Fruit fly (Drosophila melanogaster): ENCODE results near the gene CG10466.
A peak's percentile ranks its signal among the peaks of the same experiment; 100 is the strongest.

The CG10466 gene

dm6 chr2L:19769703-19770102 lies 22.2 kb upstream of the CG10466 start:
- no peak for TF ChIP-seq CG4496 (GFP tag; IDR thresholded peaks at IDR 0.05)
- TF ChIP-seq rn (GFP tag; IDR thresholded peaks at IDR 0.05): no peak
- TF ChIP-seq Pif1A (GFP tag; optimal IDR thresholded peaks at IDR 0.05): no peak
- no peak for TF ChIP-seq fd96Ca (GFP tag; IDR thresholded peaks at IDR 0.05)
- TF ChIP-seq CG8159 (tag; optimal IDR thresholded peaks at IDR 0.05): no peak
- no peak for TF ChIP-seq CG34367 (tag; optimal IDR thresholded peaks at IDR 0.05)
- TF ChIP-seq D1 (tag; optimal IDR thresholded peaks at IDR 0.05): no peak

- no peak for TF ChIP-seq D1 (tag; optimal IDR thresholded peaks at IDR 0.05)
- no peak for TF ChIP-seq CG10348 (GFP tag; IDR thresholded peaks at IDR 0.05)
- TF ChIP-seq CG8159 (tag; optimal IDR thresholded peaks at IDR 0.05): no peak
- TF ChIP-seq CG4496 (GFP tag; IDR thresholded peaks at IDR 0.05): no peak
These were observed 17.6 kb upstream of the CG10466 start for dm6 chr2L:19774278-19774677.

dm6 chr2L:19784827-19785569 lies 6.9 kb upstream of the CG10466 start:
- TF ChIP-seq gl (tag; optimal IDR thresholded peaks at IDR 0.05) (no peak), D1 (tag; optimal IDR thresholded peaks at IDR 0.05) (no peak), CG9948 (tag; optimal IDR thresholded peaks at IDR 0.05) (no peak), EcR (GFP tag; optimal IDR thresholded peaks at IDR 0.05) (peak; percentile 19), CG10348 (GFP tag; IDR thresholded peaks at IDR 0.05) (no peak), CG4496 (GFP tag; IDR thresholded peaks at IDR 0.05) (0 out of 3 replicates have a peak, but pooled peaks have one; percentile 32), Pif1B (GFP tag; optimal IDR thresholded peaks at IDR 0.05) (no peak), Snoo (tag; optimal IDR thresholded peaks at IDR 0.05) (no peak), CG14655 (GFP tag; optimal IDR thresholded peaks at IDR 0.05) (no peak), CG13204 (GFP tag; optimal IDR thresholded peaks at IDR 0.05) (no peak), CG17806 (tag; optimal IDR thresholded peaks at IDR 0.05) (no peak), CG8301 (tag; optimal IDR thresholded peaks at IDR 0.05) (no peak), rn (GFP tag; IDR thresholded peaks at IDR 0.05) (no peak), CG15710 (tag; optimal IDR thresholded peaks at IDR 0.05) (no peak)

dm6 chr2L:19787930-19788329 lies 4.0 kb upstream of the CG10466 start:
- no peak for TF ChIP-seq CG34367 (tag; optimal IDR thresholded peaks at IDR 0.05)
- TF ChIP-seq EcR (GFP tag; optimal IDR thresholded peaks at IDR 0.05): no peak
- TF ChIP-seq CG8301 (tag; optimal IDR thresholded peaks at IDR 0.05): no peak
- no peak for TF ChIP-seq Snoo (tag; optimal IDR thresholded peaks at IDR 0.05)
- no peak for TF ChIP-seq Ets98B (GFP tag; IDR thresholded peaks at IDR 0.05)
- TF ChIP-seq fd96Ca (GFP tag; IDR thresholded peaks at IDR 0.05): no peak
- TF ChIP-seq Pif1B (GFP tag; optimal IDR thresholded peaks at IDR 0.05): no peak
- no peak for TF ChIP-seq CG14655 (GFP tag; optimal IDR thresholded peaks at IDR 0.05)
- no peak for TF ChIP-seq rn (GFP tag; IDR thresholded peaks at IDR 0.05)
- TF ChIP-seq CG17806 (tag; optimal IDR thresholded peaks at IDR 0.05): no peak
- TF ChIP-seq D1 (tag; optimal IDR thresholded peaks at IDR 0.05): no peak
- TF ChIP-seq CG13204 (GFP tag; optimal IDR thresholded peaks at IDR 0.05): no peak
- no peak for TF ChIP-seq CG8159 (tag; optimal IDR thresholded peaks at IDR 0.05)
- no peak for TF ChIP-seq CG4496 (GFP tag; IDR thresholded peaks at IDR 0.05)
- TF ChIP-seq CG10348 (GFP tag; IDR thresholded peaks at IDR 0.05): no peak
- TF ChIP-seq CG12605 (GFP tag; IDR thresholded peaks at IDR 0.05): no peak
- TF ChIP-seq CG32121 (GFP tag; IDR thresholded peaks at IDR 0.05): no peak
- no peak for TF ChIP-seq CG15710 (tag; optimal IDR thresholded peaks at IDR 0.05)

- TF ChIP-seq CG8159 (tag; optimal IDR thresholded peaks at IDR 0.05) (peak; percentile 13), CG32121 (GFP tag; IDR thresholded peaks at IDR 0.05) (peak; percentile 30; the same call in 1 of the 2 replicates), Pif1A (GFP tag; optimal IDR thresholded peaks at IDR 0.05) (no peak), EcR (GFP tag; optimal IDR thresholded peaks at IDR 0.05) (no peak), CG4496 (GFP tag; IDR thresholded peaks at IDR 0.05) (peak; percentile 53; the same call in 1 of the 3 replicates), CG9948 (tag; optimal IDR thresholded peaks at IDR 0.05) (peak; percentile 17), D1 (tag; optimal IDR thresholded peaks at IDR 0.05) (no peak), CG34367 (tag; optimal IDR thresholded peaks at IDR 0.05) (no peak), CG14655 (GFP tag; optimal IDR thresholded peaks at IDR 0.05) (no peak), Pif1B (GFP tag; optimal IDR thresholded peaks at IDR 0.05) (no peak), CG8301 (tag; optimal IDR thresholded peaks at IDR 0.05) (no peak), CG15710 (tag; optimal IDR thresholded peaks at IDR 0.05) (peak; percentile 32), rn (GFP tag; IDR thresholded peaks at IDR 0.05) (no peak)
These were observed 3.2 kb upstream of the CG10466 start for dm6 chr2L:19788735-19789134.

- TF ChIP-seq CG15710 (tag; optimal IDR thresholded peaks at IDR 0.05) (no peak), CG14655 (GFP tag; optimal IDR thresholded peaks at IDR 0.05) (peak; percentile 32), CG9948 (tag; optimal IDR thresholded peaks at IDR 0.05) (peak; percentile 12), Pif1A (GFP tag; optimal IDR thresholded peaks at IDR 0.05) (peak; percentile 18)
These were observed 1.2 kb upstream of the CG10466 start for dm6 chr2L:19790553-19791320.

Data from whole organism, pupa.